Worm (Caenorhabditis elegans) whole organism, young adult: ENCODE results near the gene hmp-1.

Source experiments
- aptf-2 ChIP-seq: fragments of 200-800 bp; sonication (Bioruptor generic); conservative IDR thresholded peaks from 2 replicates; pipeline ENCODE4 v1.3.6; 2022; ENCODE audit warnings: missing genetic modification reagents, missing genetic modification characterization, missing compliant biosample characterization
- ccch-3 ChIP-seq: fragments of 200-800 bp; sonication (Bioruptor generic); optimal IDR thresholded peaks from 2 replicates; lab custom pipeline; 2018; ENCODE audit warnings: mild to moderate bottlenecking, missing genetic modification characterization, missing compliant biosample characterization
- ceh-79 ChIP-seq: sonication (generic microtip); optimal IDR thresholded peaks from 2 replicates; lab custom pipeline; 2017; ENCODE audit warnings: mild to moderate bottlenecking, missing genetic modification characterization, missing compliant biosample characterization
- ceh-91 ChIP-seq: fragments of 200-800 bp; sonication (Bioruptor generic); IDR thresholded peaks from 2 replicates; pipeline ENCODE4 v1.3.6; 2022; ENCODE audit warnings: missing genetic modification reagents, missing genetic modification characterization, missing compliant biosample characterization
- efl-1 ChIP-seq: fragments of 150-350 bp; optimal IDR thresholded peaks from 2 replicates; lab custom pipeline; 2014; ENCODE audit warnings: missing biosample characterization, missing genetic modification reagents, missing genetic modification characterization
- ets-4 ChIP-seq: fragments of 200-800 bp; sonication (Bioruptor generic); optimal IDR thresholded peaks from 2 replicates; lab custom pipeline; 2018; ENCODE audit warnings: mild to moderate bottlenecking, missing genetic modification characterization, missing compliant biosample characterization
- hmg-1.2 ChIP-seq: fragments of 200-800 bp; sonication (Bioruptor generic); IDR thresholded peaks from 2 replicates; pipeline ENCODE4 v1.3.6; 2022; ENCODE audit warnings: missing genetic modification reagents, missing genetic modification characterization, missing compliant biosample characterization
- madf-8 ChIP-seq: fragments of 200-800 bp; sonication (Bioruptor generic); conservative IDR thresholded peaks from 2 replicates; pipeline ENCODE4 v1.3.6; 2022; ENCODE audit warnings: missing genetic modification reagents, missing genetic modification characterization, missing compliant biosample characterization
- snpc-1.1 ChIP-seq: sonication (generic microtip); optimal IDR thresholded peaks from 2 replicates; lab custom pipeline; 2017; ENCODE audit warnings: missing genetic modification characterization, mild to moderate bottlenecking, missing compliant biosample characterization, antibody characterized with exemption, moderate library complexity, missing genotype, missing genetic modification reagents; ENCODE audit not compliant: insufficient read depth
- snpc-3.4 ChIP-seq: sonication (generic microtip); optimal IDR thresholded peaks from 2 replicates; lab custom pipeline; 2017; ENCODE audit warnings: missing genetic modification characterization, mild to moderate bottlenecking, missing compliant biosample characterization, antibody characterized with exemption, moderate library complexity, missing genotype, missing genetic modification reagents
- ztf-18 ChIP-seq: sonication (generic microtip); optimal IDR thresholded peaks from 2 replicates; lab custom pipeline; 2016; ENCODE audit warnings: missing genotype, mild to moderate bottlenecking, missing genetic modification characterization, missing compliant biosample characterization
- ztf-22 ChIP-seq: fragments of 200-800 bp; sonication (Bioruptor generic); optimal IDR thresholded peaks from 2 replicates; lab custom pipeline; 2018; ENCODE audit warnings: mild to moderate bottlenecking, missing genetic modification characterization, moderate library complexity, missing compliant biosample characterization

- no peak for TF ChIP-seq aptf-2 (GFP tag; lab: Robert Waterston, UW)
- TF ChIP-seq ceh-79 (tag; lab: Kevin White, UChicago): no peak
- TF ChIP-seq snpc-1.1 (tag; lab: Kevin White, UChicago): no peak
- TF ChIP-seq ets-4 (GFP tag; lab: Kevin White, UChicago): no peak
- TF ChIP-seq snpc-3.4 (tag; lab: Kevin White, UChicago): no peak
- TF ChIP-seq efl-1 (GFP tag; lab: Kevin White, UChicago): no peak
- TF ChIP-seq ceh-91 (GFP tag; lab: Robert Waterston, UW): no peak
- TF ChIP-seq ztf-22 (GFP tag; lab: Kevin White, UChicago): no peak
- no peak for TF ChIP-seq ccch-3 (GFP tag; lab: Kevin White, UChicago)
- TF ChIP-seq ztf-18 (tag; lab: Kevin White, UChicago): no peak
- TF ChIP-seq madf-8 (GFP tag; lab: Robert Waterston, UW): no peak
- TF ChIP-seq hmg-1.2 (GFP tag; lab: Robert Waterston, UW): no peak
Observed at ce11 chrV:11862817-11863216, 17.1 kb downstream of the hmp-1 start, which contains the start of gene R13H4.6.
